Fruit fly (Drosophila melanogaster) whole organism, embryonic: ENCODE data around the gene Kaz1-ORFB.

Experiments used
- Adf1 ChIP-seq: fragments of 200-800 bp; sonication (Bioruptor generic); IDR thresholded peaks from 2 replicates; pipeline ENCODE4 v1.3.6; 2022; ENCODE audit warnings: missing biosample characterization, missing genetic modification characterization
- Asciz ChIP-seq: fragments of 200-800 bp; sonication (Bioruptor generic); optimal IDR thresholded peaks from 2 replicates; lab custom pipeline; 2017; ENCODE audit warnings: missing biosample characterization, mild to moderate bottlenecking, missing genetic modification characterization, missing genetic modification reagents
- CG10654 ChIP-seq: fragments of 200-800 bp; sonication (Bioruptor generic); optimal IDR thresholded peaks from 2 replicates; lab custom pipeline; 2016; ENCODE audit warnings: missing biosample characterization, missing genetic modification characterization
- CG10979 ChIP-seq: fragments of 200-800 bp; sonication (Bioruptor generic); optimal IDR thresholded peaks from 2 replicates; lab custom pipeline; 2018; ENCODE audit warnings: missing biosample characterization, mild to moderate bottlenecking, missing genetic modification characterization, moderate library complexity
- CG11560 ChIP-seq: fragments of 200-800 bp; sonication (Bioruptor generic); IDR thresholded peaks from 3 replicates; pipeline ENCODE4 v1.3.6; 2022; ENCODE audit warnings: missing biosample characterization, missing genetic modification characterization
- CG11723 ChIP-seq: fragments of 200-800 bp; sonication (Bioruptor generic); optimal IDR thresholded peaks from 2 replicates; lab custom pipeline; 2017; ENCODE audit warnings: missing biosample characterization, mild to moderate bottlenecking, missing genetic modification characterization
- CG12744 ChIP-seq: fragments of 200-800 bp; sonication (Bioruptor generic); optimal IDR thresholded peaks from 2 replicates; lab custom pipeline; 2016; ENCODE audit warnings: missing biosample characterization, missing genetic modification characterization
- CG13123 ChIP-seq: fragments of 200-800 bp; sonication (Bioruptor generic); optimal IDR thresholded peaks from 2 replicates; lab custom pipeline; 2016; ENCODE audit warnings: missing biosample characterization, missing genetic modification characterization
- CG13894 ChIP-seq: fragments of 200-800 bp; sonication (Bioruptor generic); optimal IDR thresholded peaks from 3 replicates; lab custom pipeline; 2018; ENCODE audit warnings: missing biosample characterization, mild to moderate bottlenecking, missing genetic modification characterization, moderate library complexity
- CG15073 ChIP-seq: fragments of 200-800 bp; sonication (Bioruptor generic); optimal IDR thresholded peaks from 2 replicates; lab custom pipeline; 2016; ENCODE audit warnings: missing biosample characterization, missing genetic modification characterization
- CG17385 ChIP-seq: fragments of 200-800 bp; sonication (Bioruptor generic); optimal IDR thresholded peaks from 3 replicates; lab custom pipeline; 2018; ENCODE audit warnings: missing biosample characterization, mild to moderate bottlenecking, missing genetic modification characterization
- CG30020 ChIP-seq: fragments of 200-800 bp; optimal IDR thresholded peaks from 2 replicates; lab custom pipeline; 2019; ENCODE audit warnings: missing biosample characterization, mild to moderate bottlenecking, missing genetic modification characterization, moderate library complexity
- CG30403 ChIP-seq: fragments of 200-800 bp; sonication (Bioruptor generic); optimal IDR thresholded peaks from 3 replicates; lab custom pipeline; 2016; ENCODE audit warnings: missing biosample characterization, missing genetic modification characterization
- CG31441 ChIP-seq: fragments of 200-800 bp; sonication (Bioruptor generic); IDR thresholded peaks from 2 replicates; pipeline ENCODE4 v1.3.6; 2022; ENCODE audit warnings: missing biosample characterization, missing genetic modification characterization
- CG3163 ChIP-seq: fragments of 200-800 bp; sonication (Bioruptor generic); optimal IDR thresholded peaks from 3 replicates; lab custom pipeline; 2016; ENCODE audit warnings: missing biosample characterization, missing genetic modification characterization
- CG3407 ChIP-seq: fragments of 200-800 bp; sonication (Bioruptor generic); optimal IDR thresholded peaks from 2 replicates; lab custom pipeline; 2018; ENCODE audit warnings: missing biosample characterization, mild to moderate bottlenecking, missing genetic modification characterization
- CG34422 ChIP-seq: fragments of 200-800 bp; sonication (Bioruptor generic); IDR thresholded peaks from 3 replicates; pipeline ENCODE4 v1.3.6; 2022; ENCODE audit warnings: missing biosample characterization, missing genetic modification characterization
- CG4328 ChIP-seq: fragments of 200-800 bp; sonication (Bioruptor generic); optimal IDR thresholded peaks from 3 replicates; lab custom pipeline; 2017; ENCODE audit warnings: missing biosample characterization, missing genetic modification reagents, missing genetic modification characterization
- CG6683 ChIP-seq: fragments of 200-800 bp; sonication (Bioruptor generic); optimal IDR thresholded peaks from 2 replicates; lab custom pipeline; 2017; ENCODE audit warnings: missing biosample characterization, mild to moderate bottlenecking, missing genetic modification characterization, missing genetic modification reagents
- CG8944 ChIP-seq: fragments of 200-800 bp; sonication (Bioruptor generic); optimal IDR thresholded peaks from 3 replicates; lab custom pipeline; 2016; ENCODE audit warnings: missing biosample characterization, missing genetic modification characterization
- CG9727 ChIP-seq: fragments of 200-800 bp; sonication (Bioruptor generic); optimal IDR thresholded peaks from 3 replicates; lab custom pipeline; 2017; ENCODE audit warnings: missing biosample characterization, mild to moderate bottlenecking, missing genetic modification characterization
- CG9817 ChIP-seq: fragments of 200-800 bp; sonication (Bioruptor generic); optimal IDR thresholded peaks from 2 replicates; lab custom pipeline; 2018; ENCODE audit warnings: missing biosample characterization, mild to moderate bottlenecking, missing genetic modification characterization, moderate library complexity
- Dip3 ChIP-seq: fragments of 200-800 bp; sonication (Bioruptor generic); optimal IDR thresholded peaks from 3 replicates; lab custom pipeline; 2016; ENCODE audit warnings: missing biosample characterization, missing genetic modification characterization
- Elba2 ChIP-seq: fragments of 200-800 bp; sonication (Bioruptor generic); optimal IDR thresholded peaks from 3 replicates; lab custom pipeline; 2016; ENCODE audit warnings: missing biosample characterization, missing genetic modification characterization
- HLH54F ChIP-seq: fragments of 200-800 bp; sonication (Bioruptor generic); optimal IDR thresholded peaks from 3 replicates; lab custom pipeline; 2016; ENCODE audit warnings: missing biosample characterization, missing genetic modification characterization
- HmgZ ChIP-seq: fragments of 200-800 bp; sonication (Bioruptor generic); optimal IDR thresholded peaks from 2 replicates; lab custom pipeline; 2018; ENCODE audit warnings: missing biosample characterization, mild to moderate bottlenecking, missing genetic modification characterization
- Hmr ChIP-seq: fragments of 200-800 bp; sonication (Bioruptor generic); optimal IDR thresholded peaks from 3 replicates; lab custom pipeline; 2017; ENCODE audit warnings: mild to moderate bottlenecking, missing biosample characterization, missing genetic modification reagents, missing genetic modification characterization
- Lpt ChIP-seq: fragments of >200 bp; optimal IDR thresholded peaks from 2 replicates; lab custom pipeline; 2018; ENCODE audit warnings: missing biosample characterization, missing genetic modification characterization
- MTF-1 ChIP-seq: fragments of 200-800 bp; sonication (Bioruptor generic); optimal IDR thresholded peaks from 2 replicates; lab custom pipeline; 2018; ENCODE audit warnings: missing biosample characterization, mild to moderate bottlenecking, missing genetic modification characterization, borderline replicate concordance
- Mes4 ChIP-seq: fragments of 200-800 bp; sonication (Bioruptor generic); optimal IDR thresholded peaks from 2 replicates; lab custom pipeline; 2016; ENCODE audit warnings: missing biosample characterization, missing genetic modification characterization
- NC2α ChIP-seq: fragments of 200-800 bp; sonication (Bioruptor generic); optimal IDR thresholded peaks from 2 replicates; lab custom pipeline; 2016; ENCODE audit warnings: missing biosample characterization, missing genetic modification characterization
- Opbp ChIP-seq: fragments of 200-800 bp; sonication (Bioruptor generic); IDR thresholded peaks from 3 replicates; pipeline ENCODE4 v1.3.6; 2022; ENCODE audit warnings: missing biosample characterization, missing genetic modification characterization; ENCODE audit not compliant: partially characterized antibody
- Ravus ChIP-seq: fragments of 200-800 bp; sonication (Bioruptor generic); IDR thresholded peaks from 2 replicates; pipeline ENCODE4 v1.3.6; 2022; ENCODE audit warnings: missing biosample characterization, missing genetic modification characterization
- dpn ChIP-seq, 2 experiments: fragments of 200-800 bp; sonication (Bioruptor generic); optimal IDR thresholded peaks; 3 replicates each; lab custom pipeline; 2016; ENCODE audit warnings: missing biosample characterization in 2 of 2, missing genetic modification characterization in 2 of 2
- dysf ChIP-seq: fragments of 200-800 bp; sonication (Bioruptor generic); IDR thresholded peaks from 3 replicates; pipeline ENCODE4 v1.3.6; 2022; ENCODE audit warnings: missing biosample characterization, missing genetic modification characterization
- fru ChIP-seq: fragments of >200 bp; optimal IDR thresholded peaks from 2 replicates; lab custom pipeline; 2017
- jing ChIP-seq: fragments of 200-800 bp; sonication (Bioruptor generic); optimal IDR thresholded peaks from 2 replicates; lab custom pipeline; 2018; ENCODE audit warnings: missing biosample characterization, mild to moderate bottlenecking, missing genetic modification characterization
- kay ChIP-seq: fragments of 200-800 bp; sonication (Bioruptor generic); optimal IDR thresholded peaks from 2 replicates; lab custom pipeline; 2016; ENCODE audit warnings: missing biosample characterization, missing genetic modification characterization
- nmo ChIP-seq: fragments of 200-800 bp; sonication (Bioruptor generic); optimal IDR thresholded peaks from 2 replicates; lab custom pipeline; 2018; ENCODE audit warnings: missing biosample characterization, mild to moderate bottlenecking, missing genetic modification characterization, moderate library complexity
- pita ChIP-seq: fragments of 200-800 bp; sonication (Bioruptor generic); optimal IDR thresholded peaks from 2 replicates; lab custom pipeline; 2017; ENCODE audit warnings: missing biosample characterization, mild to moderate bottlenecking, missing genetic modification characterization
- sens ChIP-seq: fragments of 200-800 bp; sonication (Bioruptor generic); peaks from one replicate; lab custom pipeline; 2016; ENCODE audit warnings: missing biosample characterization, missing genetic modification characterization
- seq ChIP-seq: fragments of 200-800 bp; sonication (Bioruptor generic); IDR thresholded peaks from 2 replicates; pipeline ENCODE4 v1.3.6; 2022; ENCODE audit warnings: missing biosample characterization, missing genetic modification characterization
- sisA ChIP-seq: fragments of 200-800 bp; sonication (Bioruptor generic); IDR thresholded peaks from 2 replicates; pipeline ENCODE4 v1.3.6; 2022; ENCODE audit warnings: missing biosample characterization, missing genetic modification characterization
- slou ChIP-seq: fragments of 200-800 bp; sonication (Bioruptor generic); optimal IDR thresholded peaks from 3 replicates; lab custom pipeline; 2016; ENCODE audit warnings: missing biosample characterization, missing genetic modification characterization
- stwl ChIP-seq: fragments of 200-800 bp; sonication (Bioruptor generic); optimal IDR thresholded peaks from 3 replicates; lab custom pipeline; 2018; ENCODE audit warnings: missing biosample characterization, mild to moderate bottlenecking, missing genetic modification characterization, moderate library complexity
- sug ChIP-seq: fragments of 200-800 bp; optimal IDR thresholded peaks from 2 replicates; lab custom pipeline; 2019; ENCODE audit warnings: missing biosample characterization, mild to moderate bottlenecking, missing genetic modification characterization, moderate library complexity
- tap ChIP-seq: fragments of 200-800 bp; optimal IDR thresholded peaks from 3 replicates; lab custom pipeline; 2019; ENCODE audit warnings: missing biosample characterization, mild to moderate bottlenecking, missing genetic modification characterization, moderate library complexity
- tgo ChIP-seq: fragments of 200-800 bp; sonication (Bioruptor generic); IDR thresholded peaks from 3 replicates; pipeline ENCODE4 v1.3.6; 2022; ENCODE audit warnings: missing biosample characterization, missing genetic modification characterization
- unpg ChIP-seq: fragments of 200-800 bp; sonication (Bioruptor generic); optimal IDR thresholded peaks from 3 replicates; lab custom pipeline; 2018; ENCODE audit warnings: missing biosample characterization, mild to moderate bottlenecking, missing genetic modification characterization, moderate library complexity
- z ChIP-seq: fragments of 200-800 bp; sonication (Bioruptor generic); IDR thresholded peaks from 3 replicates; pipeline ENCODE4 v1.3.6; 2022; ENCODE audit warnings: missing biosample characterization, missing genetic modification characterization

Gene Kaz1-ORFB

DNA sequence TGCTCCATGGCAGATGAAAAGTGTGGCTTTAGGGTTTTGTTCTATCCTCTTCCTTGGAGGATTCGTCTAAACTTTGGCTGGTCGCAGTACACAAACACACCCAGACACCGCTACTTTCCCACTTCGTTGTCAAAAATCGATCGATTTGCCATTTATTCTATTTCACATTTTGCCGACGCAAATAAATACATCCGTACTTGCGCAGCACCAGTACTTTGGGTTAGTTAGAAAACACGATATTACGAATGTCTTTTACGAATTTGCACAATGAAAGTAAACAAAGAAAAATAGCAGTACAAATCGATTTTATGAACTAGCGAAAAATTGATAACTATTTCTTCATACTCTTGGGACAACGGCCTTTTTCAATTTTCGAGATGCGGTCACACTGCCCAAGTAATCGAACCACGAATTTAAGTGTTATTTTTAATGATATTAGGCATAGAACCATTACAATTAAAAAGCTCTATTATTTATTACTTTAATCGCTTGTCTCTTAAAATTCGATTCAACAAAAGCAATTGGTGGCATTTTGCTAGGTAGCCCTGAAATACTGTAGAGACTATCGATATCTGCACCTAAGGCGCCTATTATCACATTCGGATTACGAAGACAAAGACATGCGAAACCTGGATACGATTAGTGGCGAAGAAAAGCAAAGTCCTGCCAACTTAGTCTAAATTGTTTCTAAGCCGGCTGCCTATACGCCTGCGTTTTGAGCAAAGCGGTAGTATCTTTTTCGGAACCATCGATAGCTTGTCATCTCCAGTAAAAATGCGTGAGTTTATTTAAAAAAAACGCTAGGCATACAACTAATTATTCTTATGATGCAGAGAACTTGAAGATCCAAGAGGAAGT is 41.4 kb downstream of the Kaz1-ORFB start, which contains the start of the genes DIP2 and wac (continued):
- peak; percentile 49 for TF ChIP-seq kay (GFP tag; lab: Kevin White, UChicago)
- peak; percentile 67 for TF ChIP-seq CG12744 (GFP tag; lab: Kevin White, UChicago)
- peak; percentile 90 for TF ChIP-seq Dip3 (GFP tag; lab: Kevin White, UChicago)
- TF ChIP-seq CG30020 (tag; lab: Kevin White, UChicago): peak; percentile 73
- peak; percentile 71 for TF ChIP-seq dysf (GFP tag; lab: Robert Waterston, UW)
- TF ChIP-seq CG31441 (GFP tag; lab: Robert Waterston, UW): no peak; the same call in 1 of the 2 replicates
- TF ChIP-seq dpn (GFP tag; optimal IDR thresholded peaks at IDR 0.05; lab: Kevin White, UChicago): peak; percentile 72 to 90
- peak; percentile 56 for TF ChIP-seq Elba2 (GFP tag; lab: Kevin White, UChicago)
- peak; percentile 30 for TF ChIP-seq slou (GFP tag; lab: Kevin White, UChicago)
- TF ChIP-seq fru (lab: Kevin White, UChicago): no peak
- TF ChIP-seq CG34422 (GFP tag; lab: Robert Waterston, UW): peak; percentile 82
- TF ChIP-seq CG4328 (GFP tag; lab: Kevin White, UChicago): peak; percentile 32
- peak; percentile 28 for TF ChIP-seq CG11723 (GFP tag; lab: Kevin White, UChicago)
- TF ChIP-seq HmgZ: peak; percentile 74
- TF ChIP-seq CG3163 (GFP tag; lab: Kevin White, UChicago): peak; percentile 75
- TF ChIP-seq CG11560 (tag; lab: Robert Waterston, UW): peak; percentile 61; the same call in 2 of the 3 replicates
- TF ChIP-seq seq: no peak; the same call in 1 of the 2 replicates
- peak; percentile 45 for TF ChIP-seq CG13894 (tag; lab: Kevin White, UChicago)
- peak; percentile 6 for TF ChIP-seq CG6683 (GFP tag; lab: Kevin White, UChicago)
- TF ChIP-seq tap: no peak
- peak; percentile 74 for TF ChIP-seq sug (tag; lab: Kevin White, UChicago)
- peak; percentile 83 for TF ChIP-seq CG30403 (GFP tag; lab: Kevin White, UChicago)
- peak; percentile 42 for TF ChIP-seq CG10979 (tag; lab: Kevin White, UChicago)
- TF ChIP-seq jing (GFP tag; lab: Kevin White, UChicago): no peak
- peak; percentile 79 for TF ChIP-seq sisA (GFP tag; lab: Robert Waterston, UW)
- peak; percentile 55 for TF ChIP-seq unpg (GFP tag; lab: Kevin White, UChicago)
- TF ChIP-seq Mes4 (GFP tag; lab: Kevin White, UChicago): peak; percentile 78
- TF ChIP-seq stwl (tag; lab: Kevin White, UChicago): peak; percentile 79
- peak; percentile 46 for TF ChIP-seq pita (GFP tag; lab: Kevin White, UChicago)
- peak; percentile 85 for TF ChIP-seq HLH54F (GFP tag; lab: Kevin White, UChicago)
- no peak for TF ChIP-seq z (GFP tag; lab: Robert Waterston, UW)
- peak; percentile 95 for TF ChIP-seq sens
- TF ChIP-seq tgo (GFP tag; lab: Robert Waterston, UW): peak; percentile 71
- TF ChIP-seq Adf1 (GFP tag; lab: Robert Waterston, UW): peak; percentile 36
- no peak for TF ChIP-seq Hmr (GFP tag; lab: Kevin White, UChicago)
- TF ChIP-seq CG13123 (GFP tag; lab: Kevin White, UChicago): peak; percentile 60
- TF ChIP-seq Opbp: peak; percentile 87
- TF ChIP-seq CG9817 (tag; lab: Kevin White, UChicago): peak; percentile 64
- TF ChIP-seq Asciz (GFP tag; lab: Kevin White, UChicago): no peak
- TF ChIP-seq nmo (GFP tag; lab: Kevin White, UChicago): peak; percentile 75
- TF ChIP-seq CG10654: peak; percentile 79
- TF ChIP-seq CG3407 (GFP tag; lab: Kevin White, UChicago): no peak
- TF ChIP-seq MTF-1: peak; percentile 39
- TF ChIP-seq CG8944: peak; percentile 84
- peak; percentile 56 for TF ChIP-seq CG9727 (GFP tag; lab: Kevin White, UChicago)
- peak; percentile 53 for TF ChIP-seq CG17385 (GFP tag; lab: Kevin White, UChicago)
- no peak for TF ChIP-seq CG15073
- no peak for TF ChIP-seq Ravus
- TF ChIP-seq Lpt: no peak
- TF ChIP-seq NC2α (GFP tag; lab: Kevin White, UChicago): peak; percentile 61
